Worm (Caenorhabditis elegans) whole organism, L4 larva: ENCODE measurements around the gene let-767.
A peak's percentile ranks its signal among the peaks of the same experiment; 100 is the strongest.

Source experiments
- F10B5.3 ChIP-seq: sonication (generic microtip); optimal IDR thresholded peaks from 2 replicates; lab custom pipeline; 2016; ENCODE audit warnings: mild to moderate bottlenecking, missing genetic modification characterization, missing compliant biosample characterization
- F26F4.8 ChIP-seq: fragments of 200-800 bp; sonication (Bioruptor generic); conservative IDR thresholded peaks from 2 replicates; pipeline ENCODE4 v1.3.6; 2022; ENCODE audit warnings: missing genetic modification characterization, missing compliant biosample characterization
- F44E2.7 ChIP-seq: fragments of 200-800 bp; sonication (Bioruptor generic); IDR thresholded peaks from 2 replicates; pipeline ENCODE4 v2.1.2; 2022; ENCODE audit warnings: missing genetic modification characterization, missing compliant biosample characterization
- R02D3.7 ChIP-seq: fragments of 150-350 bp; sonication (generic microtip); optimal IDR thresholded peaks from 3 replicates; lab custom pipeline; 2014; ENCODE audit warnings: missing biosample characterization, missing genetic modification characterization
- Y105C5A.15 ChIP-seq: fragments of 200-800 bp; sonication (Bioruptor generic); IDR thresholded peaks from 2 replicates; pipeline ENCODE4 v1.3.6; 2022; ENCODE audit warnings: missing genetic modification characterization, missing compliant biosample characterization
- Y48G9A.11 ChIP-seq: fragments of 200-800 bp; sonication (Bioruptor generic); IDR thresholded peaks from 2 replicates; pipeline ENCODE4 v1.3.6; 2022; ENCODE audit warnings: missing genetic modification reagents, missing genetic modification characterization, missing compliant biosample characterization
- Y5F2A.4 ChIP-seq: fragments of 200-800 bp; sonication (Bioruptor generic); optimal IDR thresholded peaks from 2 replicates; lab custom pipeline; 2018; ENCODE audit warnings: mild to moderate bottlenecking, missing genetic modification characterization, missing compliant biosample characterization
- ZK546.5 ChIP-seq, 2 experiments: sonication (generic microtip); optimal IDR thresholded peaks; 2 replicates each; lab custom pipeline; 2017; ENCODE audit warnings: missing biosample characterization in 2 of 2, missing genetic modification characterization in 2 of 2
- aly-2 ChIP-seq: sonication (generic microtip); optimal IDR thresholded peaks from 2 replicates; lab custom pipeline; 2018; ENCODE audit warnings: missing biosample characterization, missing genetic modification characterization
- attf-4 ChIP-seq: sonication (generic microtip); optimal IDR thresholded peaks from 3 replicates; lab custom pipeline; 2017; ENCODE audit warnings: missing biosample characterization, missing genetic modification characterization
- ceh-28 ChIP-seq: fragments of 150-350 bp; optimal IDR thresholded peaks from 2 replicates; lab custom pipeline; 2014; ENCODE audit warnings: missing biosample characterization, missing genetic modification reagents, missing genetic modification characterization
- ceh-44 ChIP-seq: fragments of 200-800 bp; sonication (Bioruptor generic); IDR thresholded peaks from 2 replicates; pipeline ENCODE4 v1.3.6; 2022; ENCODE audit warnings: missing genetic modification reagents, missing genetic modification characterization, missing compliant biosample characterization
- ceh-82 ChIP-seq: sonication (generic microtip); optimal IDR thresholded peaks from 2 replicates; lab custom pipeline; 2017; ENCODE audit warnings: missing biosample characterization, missing genetic modification characterization
- ces-1 ChIP-seq: fragments of 150-350 bp; sonication (generic microtip); optimal IDR thresholded peaks from 4 replicates; lab custom pipeline; 2014; ENCODE audit warnings: missing biosample characterization, missing genetic modification reagents, missing genetic modification characterization
- ctbp-1 ChIP-seq: fragments of 200-800 bp; sonication (Bioruptor generic); IDR thresholded peaks from 2 replicates; pipeline ENCODE4 v1.3.6; 2022; ENCODE audit warnings: missing genetic modification reagents, missing genetic modification characterization, missing compliant biosample characterization
- daf-16 ChIP-seq, 3 experiments: sonication (generic microtip); optimal IDR thresholded peaks; 2 replicates each; lab custom pipeline; 2016 to 2017; ENCODE audit warnings: missing genetic modification characterization in 3 of 3, missing genetic modification reagents in 3 of 3, mild to moderate bottlenecking in 2 of 3, missing compliant biosample characterization in 2 of 3, missing biosample characterization in 1 of 3, moderate library complexity in 1 of 3
- dmd-6 ChIP-seq: fragments of 200-800 bp; sonication (Bioruptor generic); IDR thresholded peaks from 2 replicates; pipeline ENCODE4 v1.3.6; 2022; ENCODE audit warnings: missing genetic modification reagents, missing genetic modification characterization, missing compliant biosample characterization
- dmd-8 ChIP-seq: fragments of 200-800 bp; sonication (Bioruptor generic); IDR thresholded peaks from 2 replicates; pipeline ENCODE4 v1.3.6; 2022; ENCODE audit warnings: missing genetic modification characterization, missing compliant biosample characterization
- dmd-9 ChIP-seq: fragments of 200-800 bp; sonication (Bioruptor generic); IDR thresholded peaks from 2 replicates; pipeline ENCODE4 v1.3.6; 2022; ENCODE audit warnings: missing genetic modification reagents, missing genetic modification characterization, missing compliant biosample characterization
- dve-1 ChIP-seq: sonication (generic microtip); optimal IDR thresholded peaks from 2 replicates; lab custom pipeline; 2017; ENCODE audit warnings: antibody characterized with exemption, mild to moderate bottlenecking, missing genetic modification characterization, missing compliant biosample characterization; ENCODE audit not compliant: insufficient read depth
- egl-27 ChIP-seq: sonication (generic microtip); optimal IDR thresholded peaks from 3 replicates; lab custom pipeline; 2017; ENCODE audit warnings: missing biosample characterization, missing genetic modification reagents, missing genetic modification characterization
- egl-43 ChIP-seq: fragments of 200-800 bp; sonication (Bioruptor generic); IDR thresholded peaks from 2 replicates; pipeline ENCODE4 v1.3.6; 2022; ENCODE audit warnings: missing genetic modification reagents, missing genetic modification characterization, missing compliant biosample characterization
- fkh-10 ChIP-seq: fragments of 150-350 bp; optimal IDR thresholded peaks from 2 replicates; lab custom pipeline; 2014; ENCODE audit warnings: missing biosample characterization, missing genetic modification reagents, missing genetic modification characterization
- gei-8 ChIP-seq: fragments of 200-800 bp; sonication (Bioruptor generic); optimal IDR thresholded peaks from 2 replicates; lab custom pipeline; 2018; ENCODE audit warnings: mild to moderate bottlenecking, missing genetic modification characterization, missing compliant biosample characterization
- hif-1 ChIP-seq, 2 experiments: sonication (generic microtip); optimal IDR thresholded peaks; 2 replicates each; lab custom pipeline; 2016 to 2017; ENCODE audit warnings: missing compliant biosample characterization in 2 of 2, missing genetic modification characterization in 2 of 2, missing genetic modification reagents in 2 of 2, missing genotype in 2 of 2, mild to moderate bottlenecking in 1 of 2
- hlh-11 ChIP-seq: fragments of 200-800 bp; sonication (Bioruptor generic); optimal IDR thresholded peaks from 2 replicates; lab custom pipeline; 2018; ENCODE audit warnings: mild to moderate bottlenecking, missing genetic modification characterization, missing compliant biosample characterization
- hmg-1.1 ChIP-seq: fragments of 200-800 bp; sonication (Bioruptor generic); IDR thresholded peaks from 2 replicates; pipeline ENCODE4 v1.3.6; 2022; ENCODE audit warnings: missing genetic modification reagents, missing genetic modification characterization, missing compliant biosample characterization
- lin-1 ChIP-seq: fragments of 200-800 bp; sonication (Bioruptor generic); IDR thresholded peaks from 2 replicates; pipeline ENCODE4 v1.3.6; 2022; ENCODE audit warnings: missing genetic modification reagents, missing genetic modification characterization, missing compliant biosample characterization
- lin-15B ChIP-seq: fragments of 150-350 bp; sonication (generic microtip); optimal IDR thresholded peaks from 3 replicates; lab custom pipeline; 2014; ENCODE audit warnings: missing biosample characterization, missing genetic modification characterization
- lin-38 ChIP-seq: fragments of 200-800 bp; sonication (Bioruptor generic); IDR thresholded peaks from 2 replicates; pipeline ENCODE4 v1.3.6; 2022; ENCODE audit warnings: missing genetic modification reagents, missing genetic modification characterization, missing compliant biosample characterization
- lir-3 ChIP-seq: sonication (generic microtip); optimal IDR thresholded peaks from 2 replicates; lab custom pipeline; 2016; ENCODE audit warnings: mild to moderate bottlenecking, missing genetic modification characterization, missing compliant biosample characterization
- lsy-2 ChIP-seq, 2 experiments: fragments of 150-350 bp in 1 of 2; sonication (generic microtip) in 1 of 2; optimal IDR thresholded peaks; 2 replicates each; lab custom pipeline; 2014 to 2017; ENCODE audit warnings: missing biosample characterization in 2 of 2, missing genetic modification characterization in 2 of 2
- madf-9 ChIP-seq: fragments of 200-800 bp; sonication (Bioruptor generic); conservative IDR thresholded peaks from 2 replicates; pipeline ENCODE4 v1.3.6; 2022; ENCODE audit warnings: missing genetic modification reagents, missing genetic modification characterization, missing compliant biosample characterization
- mdl-1 ChIP-seq, 2 experiments: fragments of 150-350 bp in 1 of 2; sonication (generic microtip) in 1 of 2; optimal IDR thresholded peaks; 2 replicates each; lab custom pipeline; 2014 to 2017; ENCODE audit warnings: missing biosample characterization in 2 of 2, missing genetic modification characterization in 2 of 2
- mdt-29 ChIP-seq: fragments of 200-800 bp; sonication (Bioruptor generic); IDR thresholded peaks from 2 replicates; pipeline ENCODE4 v1.3.6; 2022; ENCODE audit warnings: missing genetic modification reagents, missing genetic modification characterization, missing compliant biosample characterization
- mep-1 ChIP-seq: fragments of 150-350 bp; sonication (generic microtip); optimal IDR thresholded peaks from 3 replicates; lab custom pipeline; 2014; ENCODE audit warnings: missing biosample characterization, missing genetic modification characterization
- mes-2 ChIP-seq: sonication (generic microtip); optimal IDR thresholded peaks from 2 replicates; lab custom pipeline; 2016; ENCODE audit warnings: missing genotype, mild to moderate bottlenecking, missing genetic modification characterization, missing compliant biosample characterization; ENCODE audit not compliant: poor library complexity, severe bottlenecking
- nhr-11 ChIP-seq: fragments of 150-350 bp; optimal IDR thresholded peaks from 2 replicates; lab custom pipeline; 2014; ENCODE audit warnings: missing biosample characterization, missing genetic modification characterization
- nhr-111 ChIP-seq: fragments of 200-800 bp; sonication (Bioruptor generic); optimal IDR thresholded peaks from 2 replicates; lab custom pipeline; 2018; ENCODE audit warnings: mild to moderate bottlenecking, missing genetic modification characterization, missing compliant biosample characterization
- nhr-28 ChIP-seq: fragments of 150-350 bp; optimal IDR thresholded peaks from 2 replicates; lab custom pipeline; 2014; ENCODE audit warnings: missing biosample characterization, missing genetic modification characterization
- nhr-42 ChIP-seq: fragments of 200-800 bp; sonication (Bioruptor generic); IDR thresholded peaks from 2 replicates; pipeline ENCODE4 v1.3.6; 2022; ENCODE audit warnings: missing genetic modification characterization, missing compliant biosample characterization
- nhr-48 ChIP-seq: sonication (generic microtip); optimal IDR thresholded peaks from 2 replicates; lab custom pipeline; 2016; ENCODE audit warnings: mild to moderate bottlenecking, missing genetic modification characterization, missing compliant biosample characterization
- nhr-6 ChIP-seq: fragments of 150-350 bp; optimal IDR thresholded peaks from 2 replicates; lab custom pipeline; 2014; ENCODE audit warnings: missing biosample characterization, missing genetic modification characterization
- pha-4 ChIP-seq, 2 experiments: fragments of 150-350 bp in 1 of 2; fragments of 200-800 bp in 1 of 2; sonication (Bioruptor generic) in 1 of 2; IDR thresholded peaks in 1 of 2; optimal IDR thresholded peaks in 1 of 2; 2 replicates each; pipeline versions ENCODE4 v1.3.6 to Lab custom; 2014 to 2022; ENCODE audit warnings: missing genetic modification characterization in 2 of 2, missing genetic modification reagents in 2 of 2, missing biosample characterization in 1 of 2, missing compliant biosample characterization in 1 of 2
- pqm-1 ChIP-seq: sonication (generic microtip); optimal IDR thresholded peaks from 2 replicates; lab custom pipeline; 2017; ENCODE audit warnings: missing biosample characterization, missing genetic modification characterization
- sdz-12 ChIP-seq: fragments of 200-800 bp; sonication (Bioruptor generic); optimal IDR thresholded peaks from 2 replicates; lab custom pipeline; 2018; ENCODE audit warnings: mild to moderate bottlenecking, missing genetic modification characterization, missing compliant biosample characterization
- skn-1 ChIP-seq: fragments of 150-350 bp; optimal IDR thresholded peaks from 2 replicates; lab custom pipeline; 2014; ENCODE audit warnings: missing biosample characterization, missing genetic modification characterization
- snpc-4 ChIP-seq: fragments of 150-350 bp; optimal IDR thresholded peaks from 2 replicates; lab custom pipeline; 2014; ENCODE audit warnings: missing biosample characterization, missing genetic modification characterization
- tra-1 ChIP-seq: fragments of 200-800 bp; sonication (Bioruptor generic); IDR thresholded peaks from 2 replicates; pipeline ENCODE4 v1.3.6; 2022; ENCODE audit warnings: missing genetic modification reagents, missing genetic modification characterization, missing compliant biosample characterization
- zag-1 ChIP-seq: fragments of 150-350 bp; optimal IDR thresholded peaks from 2 replicates; lab custom pipeline; 2014; ENCODE audit warnings: missing biosample characterization, missing genetic modification characterization
- zip-2 ChIP-seq: fragments of 150-350 bp; optimal IDR thresholded peaks from 2 replicates; lab custom pipeline; 2014; ENCODE audit warnings: missing biosample characterization, missing genetic modification characterization

let-767 gene

DNA sequence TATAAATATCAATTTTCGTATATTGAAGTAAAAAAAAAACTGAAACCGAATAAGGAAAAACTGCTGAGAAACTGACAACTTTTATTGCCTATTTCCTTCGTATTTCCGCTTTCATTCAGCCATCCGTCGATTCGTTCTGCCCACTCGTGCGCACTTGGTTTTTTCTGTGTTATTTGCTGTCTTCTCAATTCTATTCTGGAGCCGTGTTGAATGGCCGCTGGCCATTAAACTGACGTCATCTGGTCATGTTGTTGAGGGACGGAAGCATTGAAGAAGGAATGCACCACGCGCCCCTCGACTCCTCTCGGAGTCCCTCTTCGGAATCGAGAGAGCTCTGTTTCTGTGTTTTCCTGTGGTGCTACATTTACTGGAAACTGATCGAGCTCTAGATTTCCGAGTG, 8.8 kb upstream of the let-767 start (continued):
- no peak for TF ChIP-seq Y5F2A.4 (GFP tag; lab: Kevin White, UChicago)
- TF ChIP-seq F10B5.3 (tag; lab: Kevin White, UChicago): no peak
- no peak for TF ChIP-seq Y48G9A.11
- TF ChIP-seq nhr-42 (GFP tag; lab: Robert Waterston, UW): no peak
- no peak for TF ChIP-seq F44E2.7 (GFP tag; lab: Robert Waterston, UW)
- TF ChIP-seq zip-2 (tag; lab: Kevin White, UChicago): no peak
- no peak for TF ChIP-seq snpc-4 (tag; lab: Kevin White, UChicago)
- TF ChIP-seq hmg-1.1 (GFP tag; lab: Robert Waterston, UW): 0 out of 2 replicates have a peak, but pooled peaks have one; percentile 16
- TF ChIP-seq dmd-8: no peak
- no peak for TF ChIP-seq hlh-11 (tag; lab: Kevin White, UChicago)
- TF ChIP-seq lir-3 (tag; lab: Kevin White, UChicago): no peak
- no peak for TF ChIP-seq aly-2 (tag; lab: Kevin White, UChicago)
- no peak for TF ChIP-seq dmd-9 (GFP tag; lab: Robert Waterston, UW)
- no peak for TF ChIP-seq nhr-111 (GFP tag; lab: Kevin White, UChicago)
- TF ChIP-seq mes-2 (tag; lab: Kevin White, UChicago): no peak
- no peak for TF ChIP-seq sdz-12
- no peak for TF ChIP-seq daf-16 (GFP tag; optimal IDR thresholded peaks at IDR 0.05; lab: Kevin White, UChicago)
- no peak for TF ChIP-seq daf-16 (tag; optimal IDR thresholded peaks at IDR 0.05; lab: Kevin White, UChicago)
- TF ChIP-seq nhr-6 (tag; lab: Kevin White, UChicago): no peak
- no peak for TF ChIP-seq ces-1 (GFP tag; lab: Kevin White, UChicago)
- TF ChIP-seq fkh-10: peak; percentile 69
- TF ChIP-seq mdl-1 (tag; optimal IDR thresholded peaks at IDR 0.05; lab: Kevin White, UChicago): peak in 1 of 2 experiments; percentile 73
- TF ChIP-seq F26F4.8 (GFP tag; lab: Robert Waterston, UW): no peak
- TF ChIP-seq lsy-2 (tag; optimal IDR thresholded peaks at IDR 0.05; lab: Kevin White, UChicago): peak in 1 of 2 experiments; percentile 66
- no peak for TF ChIP-seq zag-1 (tag; lab: Kevin White, UChicago)
- no peak for TF ChIP-seq ceh-82 (tag; lab: Kevin White, UChicago)
- TF ChIP-seq pqm-1 (tag; lab: Kevin White, UChicago): no peak
- TF ChIP-seq lin-38: no peak
- no peak for TF ChIP-seq R02D3.7 (tag; lab: Kevin White, UChicago)
- TF ChIP-seq Y105C5A.15 (GFP tag; lab: Robert Waterston, UW): no peak
- TF ChIP-seq nhr-11: no peak
- TF ChIP-seq nhr-48 (tag; lab: Kevin White, UChicago): peak; percentile 5
- TF ChIP-seq dve-1 (tag; lab: Kevin White, UChicago): no peak
- no peak for TF ChIP-seq attf-4 (tag; lab: Kevin White, UChicago)
- TF ChIP-seq lin-15B (tag; lab: Kevin White, UChicago): no peak
- TF ChIP-seq madf-9 (GFP tag; lab: Robert Waterston, UW): no peak
- no peak for TF ChIP-seq pha-4 (GFP tag; IDR thresholded peaks at IDR 0.05; lab: Robert Waterston, UW)
- TF ChIP-seq pha-4 (tag; optimal IDR thresholded peaks at IDR 0.05; lab: Kevin White, UChicago): no peak
- peak; percentile 73 for TF ChIP-seq ctbp-1
- no peak for TF ChIP-seq mdt-29
- TF ChIP-seq lin-1 (GFP tag; lab: Robert Waterston, UW): no peak
- TF ChIP-seq ZK546.5 (tag; optimal IDR thresholded peaks at IDR 0.05; lab: Kevin White, UChicago): no peak
- peak in 1 of 2 experiments; percentile 19 for TF ChIP-seq hif-1 (tag; optimal IDR thresholded peaks at IDR 0.05; lab: Kevin White, UChicago)
- TF ChIP-seq dmd-6 (GFP tag; lab: Robert Waterston, UW): peak; percentile 36
- TF ChIP-seq gei-8: no peak
- TF ChIP-seq egl-27 (tag; lab: Kevin White, UChicago): no peak
- peak; percentile 67; the same call in 1 of the 2 replicates for TF ChIP-seq egl-43
- no peak for TF ChIP-seq nhr-28 (tag; lab: Kevin White, UChicago)
- peak; percentile 16 for TF ChIP-seq mep-1 (tag; lab: Kevin White, UChicago)
- TF ChIP-seq skn-1 (tag; lab: Kevin White, UChicago): no peak
- no peak for TF ChIP-seq ceh-28 (tag; lab: Kevin White, UChicago)
- TF ChIP-seq tra-1 (GFP tag; lab: Robert Waterston, UW): no peak
- TF ChIP-seq ceh-44: no peak
